Worm (Caenorhabditis elegans): ENCODE measurements around the gene Y53C12A.7.

DNA sequence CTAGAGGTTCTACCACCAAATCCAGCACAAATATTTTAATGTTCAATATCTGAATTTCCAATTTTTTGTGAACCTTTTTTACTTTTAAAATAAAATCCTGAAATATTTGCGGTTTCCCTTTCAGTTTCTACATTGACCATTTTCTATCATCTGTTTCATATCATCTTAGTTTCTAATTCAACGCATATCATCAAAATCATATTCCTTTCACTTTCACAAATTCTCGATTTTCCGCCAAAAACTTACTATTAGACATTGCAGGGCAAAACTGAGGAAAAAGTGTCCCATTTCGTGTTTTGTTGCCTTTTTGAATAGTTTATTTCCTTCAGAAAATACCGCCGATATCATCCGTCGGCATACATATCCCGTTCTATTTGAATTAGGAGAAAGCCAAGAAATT, 24.7 kb downstream of the Y53C12A.7 start:
- TF ChIP-seq nhr-28 (tag; optimal IDR thresholded peaks at IDR 0.05) (no peak), skn-1 (tag; optimal IDR thresholded peaks at IDR 0.05) (no peak), mdl-1 (tag; optimal IDR thresholded peaks at IDR 0.05) (no peak), aha-1 (tag; optimal IDR thresholded peaks at IDR 0.05) (no peak), aly-2 (tag; optimal IDR thresholded peaks at IDR 0.05) (no peak), nhr-19 (GFP tag; conservative IDR thresholded peaks at IDR 0.05) (no peak), nhr-47 (tag; optimal IDR thresholded peaks at IDR 0.05) (no peak), fkh-4 (tag; optimal IDR thresholded peaks at IDR 0.05; ENCODE audit: borderline replicate concordance) (no peak), elt-3 (tag; optimal IDR thresholded peaks at IDR 0.05) (no peak), ztf-11 (tag; optimal IDR thresholded peaks at IDR 0.05) (no peak)

All from whole organism, L1 larva.